Fruit fly (Drosophila melanogaster) Kc167 (cell line): ENCODE results near the gene CG32277.

Experiments
- Sin3A ChIP-seq: fragments of >200 bp; optimal IDR thresholded peaks from 2 replicates; lab custom pipeline; 2018; ENCODE audit warnings: missing external identifiers
- h ChIP-seq: fragments of >200 bp; optimal IDR thresholded peaks from 3 replicates; lab custom pipeline; 2018; ENCODE audit warnings: missing external identifiers
- insv ChIP-seq: fragments of >200 bp; optimal IDR thresholded peaks from 3 replicates; lab custom pipeline; 2018; ENCODE audit warnings: missing external identifiers
- psq ChIP-seq: fragments of >200 bp; optimal IDR thresholded peaks from 2 replicates; lab custom pipeline; 2017; ENCODE audit warnings: missing external identifiers
- ttk ChIP-seq: sonication (Bioruptor generic); optimal IDR thresholded peaks from 2 replicates; lab custom pipeline; 2017; ENCODE audit warnings: missing external identifiers

DNA sequence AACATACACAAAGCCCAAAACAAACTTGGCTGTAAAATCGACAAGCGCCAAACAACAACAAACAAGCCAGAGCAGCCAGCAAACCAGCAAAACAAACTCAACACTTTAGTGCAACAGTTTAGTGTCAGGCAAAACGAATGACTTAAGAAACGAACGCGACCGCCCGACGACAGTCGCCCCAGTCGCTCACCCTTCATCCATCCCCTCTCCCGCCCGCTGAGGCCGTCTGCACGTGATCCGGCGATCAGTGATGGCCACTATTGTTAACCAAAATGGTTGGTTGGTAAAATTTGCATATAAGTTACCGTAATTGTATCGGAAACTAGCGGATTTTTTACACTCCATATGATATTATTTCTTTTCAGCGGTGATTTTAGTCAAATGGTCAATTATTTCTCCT lies 48.4 kb upstream of the CG32277 start:
- no peak for TF ChIP-seq psq
- no peak for TF ChIP-seq ttk (lab: Kevin White, UChicago)
- TF ChIP-seq insv (lab: Kevin White, UChicago): no peak
- TF ChIP-seq h (lab: Kevin White, UChicago): no peak
- no peak for TF ChIP-seq Sin3A (lab: Kevin White, UChicago)
